Worm (Caenorhabditis elegans): ENCODE measurements around the gene W02B3.4.

- TF ChIP-seq elt-3 (tag; optimal IDR thresholded peaks at IDR 0.05) (no peak), ztf-11 (tag; optimal IDR thresholded peaks at IDR 0.05) (no peak), snpc-4 (tag; optimal IDR thresholded peaks at IDR 0.05) (no peak), aly-2 (tag; optimal IDR thresholded peaks at IDR 0.05) (no peak), elt-1 (tag; optimal IDR thresholded peaks at IDR 0.05) (no peak), mbf-1 (tag; optimal IDR thresholded peaks at IDR 0.05) (no peak), zag-1 (tag; optimal IDR thresholded peaks at IDR 0.05) (no peak), ama-1 (optimal IDR thresholded peaks at IDR 0.05) (no peak), nhr-11 (tag; optimal IDR thresholded peaks at IDR 0.05) (no peak), lsy-2 (tag; optimal IDR thresholded peaks at IDR 0.05) (no peak), sma-3 (GFP tag; optimal IDR thresholded peaks at IDR 0.05) (no peak), skn-1 (tag; optimal IDR thresholded peaks at IDR 0.05) (no peak), mdl-1 (tag; optimal IDR thresholded peaks at IDR 0.05) (no peak), unc-62 (GFP tag; optimal IDR thresholded peaks at IDR 0.05) (no peak)
These were observed 47.2 kb downstream of the W02B3.4 start, which contains the start of gene T19C3.7 for ce11 chrIII:636067-636466.
